Fruit fly (Drosophila melanogaster) whole organism, embryonic: ENCODE measurements around the gene Egfrap.

Source experiments
- Abd-B ChIP-seq: fragments of 200-800 bp; sonication (Bioruptor generic); optimal IDR thresholded peaks from 2 replicates; lab custom pipeline; 2018; ENCODE audit warnings: missing biosample characterization, mild to moderate bottlenecking, missing genetic modification characterization, moderate library complexity
- Ada2b ChIP-seq: fragments of 200-800 bp; sonication (Bioruptor generic); IDR thresholded peaks from 2 replicates; pipeline ENCODE4 v1.3.6; 2022; ENCODE audit warnings: missing biosample characterization, missing genetic modification characterization
- CG10321 ChIP-seq: fragments of 200-800 bp; sonication (Bioruptor generic); IDR thresholded peaks from 2 replicates; pipeline ENCODE4 v1.3.6; 2022; ENCODE audit warnings: missing biosample characterization, missing genetic modification characterization
- CG11560 ChIP-seq: fragments of 200-800 bp; sonication (Bioruptor generic); IDR thresholded peaks from 3 replicates; pipeline ENCODE4 v1.3.6; 2022; ENCODE audit warnings: missing biosample characterization, missing genetic modification characterization
- CG12659 ChIP-seq: fragments of 200-800 bp; sonication (Bioruptor generic); optimal IDR thresholded peaks from 3 replicates; lab custom pipeline; 2017; ENCODE audit warnings: mild to moderate bottlenecking, missing biosample characterization, missing genetic modification reagents, missing genetic modification characterization
- CG12744 ChIP-seq: fragments of 200-800 bp; sonication (Bioruptor generic); optimal IDR thresholded peaks from 2 replicates; lab custom pipeline; 2016; ENCODE audit warnings: missing biosample characterization, missing genetic modification characterization
- CG12942 ChIP-seq: fragments of 200-800 bp; sonication (Bioruptor generic); optimal IDR thresholded peaks from 3 replicates; lab custom pipeline; 2016; ENCODE audit warnings: missing biosample characterization, missing genetic modification characterization
- CG13123 ChIP-seq: fragments of 200-800 bp; sonication (Bioruptor generic); optimal IDR thresholded peaks from 2 replicates; lab custom pipeline; 2016; ENCODE audit warnings: missing biosample characterization, missing genetic modification characterization
- CG14965 ChIP-seq: fragments of 200-800 bp; sonication (Bioruptor generic); optimal IDR thresholded peaks from 2 replicates; lab custom pipeline; 2016; ENCODE audit warnings: missing biosample characterization, missing genetic modification characterization, borderline replicate concordance
- CG1529 ChIP-seq: fragments of 200-800 bp; sonication (Bioruptor generic); optimal IDR thresholded peaks from 3 replicates; lab custom pipeline; 2018; ENCODE audit warnings: missing biosample characterization, missing genetic modification characterization
- CG17568 ChIP-seq: fragments of 200-800 bp; sonication (Bioruptor generic); optimal IDR thresholded peaks from 2 replicates; lab custom pipeline; 2018; ENCODE audit warnings: missing biosample characterization, mild to moderate bottlenecking, missing genetic modification characterization, moderate library complexity
- CG32767 ChIP-seq: fragments of 200-800 bp; sonication (Bioruptor generic); IDR thresholded peaks from 2 replicates; pipeline ENCODE4 v1.3.6; 2022; ENCODE audit warnings: missing biosample characterization, missing genetic modification characterization
- CG4854 ChIP-seq: fragments of 200-800 bp; sonication (Bioruptor generic); optimal IDR thresholded peaks from 2 replicates; lab custom pipeline; 2016; ENCODE audit warnings: missing biosample characterization, missing genetic modification characterization, inconsistent platforms
- CG6175 ChIP-seq: fragments of 200-800 bp; sonication (Bioruptor generic); IDR thresholded peaks from 3 replicates; pipeline ENCODE4 v1.3.6; 2022; ENCODE audit warnings: missing biosample characterization, missing genetic modification characterization
- CG6791 ChIP-seq: fragments of 200-800 bp; sonication (Bioruptor generic); IDR thresholded peaks from 3 replicates; pipeline ENCODE4 v1.3.6; 2022; ENCODE audit warnings: missing biosample characterization, missing genetic modification characterization; ENCODE audit not compliant: partially characterized antibody
- CG7357 ChIP-seq: fragments of 200-800 bp; sonication (Bioruptor generic); IDR thresholded peaks from 3 replicates; pipeline ENCODE4 v1.3.6; 2022; ENCODE audit warnings: missing biosample characterization, missing genetic modification characterization
- CG8359 ChIP-seq: fragments of 200-800 bp; sonication (Bioruptor generic); optimal IDR thresholded peaks from 2 replicates; lab custom pipeline; 2017; ENCODE audit warnings: missing biosample characterization, mild to moderate bottlenecking, missing genetic modification characterization, borderline replicate concordance
- CG8765 ChIP-seq: fragments of 200-800 bp; sonication (Bioruptor generic); IDR thresholded peaks from 2 replicates; pipeline ENCODE4 v1.3.6; 2022; ENCODE audit warnings: missing biosample characterization, missing genetic modification characterization
- CG9215 ChIP-seq: fragments of 200-800 bp; sonication (Bioruptor generic); IDR thresholded peaks from 2 replicates; pipeline ENCODE4 v1.3.6; 2022; ENCODE audit warnings: missing biosample characterization, missing genetic modification characterization
- Chrac-16 ChIP-seq: fragments of 200-800 bp; sonication (Bioruptor generic); optimal IDR thresholded peaks from 3 replicates; lab custom pipeline; 2016; ENCODE audit warnings: missing biosample characterization, missing genetic modification characterization
- Dbx ChIP-seq: fragments of 200-800 bp; sonication (Bioruptor generic); IDR thresholded peaks from 3 replicates; pipeline ENCODE4 v1.3.6; 2022; ENCODE audit warnings: missing biosample characterization, missing genetic modification characterization
- Ets97D ChIP-seq: fragments of 200-800 bp; sonication (Bioruptor generic); optimal IDR thresholded peaks from 3 replicates; lab custom pipeline; 2016; ENCODE audit warnings: missing biosample characterization, missing genetic modification characterization
- Hr3 ChIP-seq: fragments of 200-800 bp; sonication (Bioruptor generic); optimal IDR thresholded peaks from 3 replicates; lab custom pipeline; 2016; ENCODE audit warnings: missing biosample characterization, missing genetic modification characterization
- Hr78 ChIP-seq, 2 experiments: fragments of 200-800 bp in 1 of 2; fragments of >200 bp in 1 of 2; sonication (Bioruptor generic) in 1 of 2; optimal IDR thresholded peaks; 2 replicates each; lab custom pipeline; 2017 to 2019; ENCODE audit warnings: missing biosample characterization in 2 of 2, missing genetic modification characterization in 2 of 2, mild to moderate bottlenecking in 1 of 2, moderate library complexity in 1 of 2
- MTF-1 ChIP-seq: fragments of 200-800 bp; sonication (Bioruptor generic); optimal IDR thresholded peaks from 2 replicates; lab custom pipeline; 2018; ENCODE audit warnings: missing biosample characterization, mild to moderate bottlenecking, missing genetic modification characterization, borderline replicate concordance
- Mes4 ChIP-seq: fragments of 200-800 bp; sonication (Bioruptor generic); optimal IDR thresholded peaks from 2 replicates; lab custom pipeline; 2016; ENCODE audit warnings: missing biosample characterization, missing genetic modification characterization
- NFAT ChIP-seq: fragments of 200-800 bp; sonication (Bioruptor generic); IDR thresholded peaks from 2 replicates; pipeline ENCODE4 v1.3.6; 2022; ENCODE audit warnings: missing biosample characterization, missing genetic modification characterization
- Oli ChIP-seq: fragments of 200-800 bp; sonication (Bioruptor generic); optimal IDR thresholded peaks from 2 replicates; lab custom pipeline; 2018; ENCODE audit warnings: missing biosample characterization, mild to moderate bottlenecking, missing genetic modification characterization, moderate library complexity
- Six4 ChIP-seq: fragments of 200-800 bp; sonication (Bioruptor generic); optimal IDR thresholded peaks from 2 replicates; lab custom pipeline; 2016; ENCODE audit warnings: missing biosample characterization, missing genetic modification characterization
- Tbp ChIP-seq: fragments of >200 bp; optimal IDR thresholded peaks from 2 replicates; lab custom pipeline; 2018; ENCODE audit warnings: missing biosample characterization, missing genetic modification characterization
- aop ChIP-seq: fragments of 200-800 bp; sonication (Bioruptor generic); IDR thresholded peaks from 2 replicates; pipeline ENCODE4 v1.3.6; 2022; ENCODE audit warnings: missing biosample characterization, missing genetic modification characterization
- ase ChIP-seq: fragments of 200-800 bp; sonication (Bioruptor generic); IDR thresholded peaks from 3 replicates; pipeline ENCODE4 v1.3.6; 2022; ENCODE audit warnings: missing biosample characterization, missing genetic modification characterization
- cg ChIP-seq: fragments of 200-800 bp; sonication (Bioruptor generic); optimal IDR thresholded peaks from 3 replicates; lab custom pipeline; 2019; ENCODE audit warnings: missing biosample characterization, mild to moderate bottlenecking, missing genetic modification characterization, moderate library complexity
- disco-r ChIP-seq: fragments of 200-800 bp; sonication (Bioruptor generic); optimal IDR thresholded peaks from 2 replicates; lab custom pipeline; 2016; ENCODE audit warnings: missing biosample characterization, missing genetic modification characterization
- dysf ChIP-seq: fragments of 200-800 bp; sonication (Bioruptor generic); IDR thresholded peaks from 3 replicates; pipeline ENCODE4 v1.3.6; 2022; ENCODE audit warnings: missing biosample characterization, missing genetic modification characterization
- ems ChIP-seq: fragments of 200-800 bp; sonication (Bioruptor generic); optimal IDR thresholded peaks from 3 replicates; lab custom pipeline; 2016; ENCODE audit warnings: missing biosample characterization, missing genetic modification characterization
- gfzf ChIP-seq: fragments of 200-800 bp; sonication (Bioruptor generic); optimal IDR thresholded peaks from 2 replicates; lab custom pipeline; 2016; ENCODE audit warnings: missing biosample characterization, mild to moderate bottlenecking, missing genetic modification characterization, moderate library complexity
- insv ChIP-seq, 2 experiments: fragments of 200-800 bp; sonication (Bioruptor generic); optimal IDR thresholded peaks; 3 replicates each; lab custom pipeline; 2016 to 2018; ENCODE audit warnings: missing biosample characterization in 2 of 2, missing genetic modification characterization in 2 of 2
- lilli ChIP-seq: fragments of 200-800 bp; sonication (Bioruptor generic); optimal IDR thresholded peaks from 3 replicates; lab custom pipeline; 2016; ENCODE audit warnings: missing biosample characterization, missing genetic modification characterization
- nerfin-1 ChIP-seq: fragments of 200-800 bp; sonication (Bioruptor generic); optimal IDR thresholded peaks from 3 replicates; lab custom pipeline; 2019; ENCODE audit warnings: missing biosample characterization, mild to moderate bottlenecking, missing genetic modification characterization, moderate library complexity
- nerfin-2 ChIP-seq: fragments of 200-800 bp; sonication (Bioruptor generic); IDR thresholded peaks from 2 replicates; pipeline ENCODE4 v1.3.6; 2022; ENCODE audit warnings: missing biosample characterization, missing genetic modification characterization; ENCODE audit not compliant: partially characterized antibody
- nmo ChIP-seq: fragments of 200-800 bp; sonication (Bioruptor generic); optimal IDR thresholded peaks from 2 replicates; lab custom pipeline; 2018; ENCODE audit warnings: missing biosample characterization, mild to moderate bottlenecking, missing genetic modification characterization, moderate library complexity
- nom ChIP-seq: fragments of 200-800 bp; sonication (Bioruptor generic); optimal IDR thresholded peaks from 2 replicates; lab custom pipeline; 2017; ENCODE audit warnings: missing biosample characterization, missing genetic modification characterization, mild to moderate bottlenecking, moderate library complexity, missing genetic modification reagents
- pzg ChIP-seq: fragments of 200-800 bp; sonication (Bioruptor generic); optimal IDR thresholded peaks from 3 replicates; lab custom pipeline; 2018; ENCODE audit warnings: missing biosample characterization, mild to moderate bottlenecking, missing genetic modification characterization, moderate library complexity
- sens ChIP-seq: fragments of 200-800 bp; sonication (Bioruptor generic); peaks from one replicate; lab custom pipeline; 2016; ENCODE audit warnings: missing biosample characterization, missing genetic modification characterization
- tll ChIP-seq, 2 experiments: fragments of 200-800 bp in 1 of 2; fragments of >200 bp in 1 of 2; sonication (Bioruptor generic) in 1 of 2; optimal IDR thresholded peaks; 2 replicates each; lab custom pipeline; 2017 to 2019; ENCODE audit warnings: missing biosample characterization in 2 of 2, missing genetic modification characterization in 2 of 2, mild to moderate bottlenecking in 1 of 2, moderate library complexity in 1 of 2
- ttk ChIP-seq: fragments of 200-800 bp; sonication (Bioruptor generic); IDR thresholded peaks from 2 replicates; pipeline ENCODE4 v2.1.2; 2022; ENCODE audit warnings: missing biosample characterization, missing genetic modification characterization
- tx ChIP-seq: fragments of 200-800 bp; sonication (Bioruptor generic); optimal IDR thresholded peaks from 2 replicates; lab custom pipeline; 2016; ENCODE audit warnings: missing biosample characterization, missing genetic modification characterization
- zen2 ChIP-seq: fragments of 200-800 bp; sonication (Bioruptor generic); IDR thresholded peaks from 3 replicates; pipeline ENCODE4 v1.3.6; 2022; ENCODE audit warnings: missing biosample characterization, missing genetic modification characterization; ENCODE audit not compliant: partially characterized antibody
- zfh1 ChIP-seq: fragments of 200-800 bp; sonication (Bioruptor generic); IDR thresholded peaks from 3 replicates; pipeline ENCODE4 v1.3.6; 2022; ENCODE audit warnings: missing biosample characterization, missing genetic modification characterization
- zfh2 ChIP-seq: fragments of 200-800 bp; sonication (Bioruptor generic); optimal IDR thresholded peaks from 2 replicates; lab custom pipeline; 2016; ENCODE audit warnings: missing biosample characterization, missing genetic modification characterization

Gene Egfrap

dm6 chr3L:5922005-5922685, 28.3 kb downstream of the Egfrap start, which contains the start of gene CG32407 (continued):
- TF ChIP-seq CG12659 (GFP tag; lab: Kevin White, UChicago), result no peak
- TF ChIP-seq Six4 (GFP tag; lab: Kevin White, UChicago), result no peak
- no peak for TF ChIP-seq CG17568 (GFP tag; lab: Kevin White, UChicago)
- no peak for TF ChIP-seq CG10321 (GFP tag; lab: Robert Waterston, UW)
- peak; percentile 5 for TF ChIP-seq nerfin-1
- TF ChIP-seq CG12942 (GFP tag; lab: Kevin White, UChicago), result no peak
- TF ChIP-seq CG7357 (GFP tag; lab: Robert Waterston, UW), result no peak
- no peak for TF ChIP-seq Chrac-16 (GFP tag; lab: Kevin White, UChicago)
- TF ChIP-seq sens (GFP tag; lab: Kevin White, UChicago), result no peak
- no peak for TF ChIP-seq CG32767 (GFP tag; lab: Robert Waterston, UW)
- no peak for TF ChIP-seq nmo (GFP tag; lab: Kevin White, UChicago)
- no peak for TF ChIP-seq cg (GFP tag; lab: Kevin White, UChicago)
- no peak for TF ChIP-seq ems (GFP tag; lab: Kevin White, UChicago)
- TF ChIP-seq Hr3 (GFP tag; lab: Kevin White, UChicago), result no peak
- no peak for TF ChIP-seq zfh1
- TF ChIP-seq Oli (tag; lab: Kevin White, UChicago), result no peak
- TF ChIP-seq CG13123, result no peak
- TF ChIP-seq aop (GFP tag; lab: Robert Waterston, UW), result no peak
- TF ChIP-seq CG6791 (GFP tag; lab: Robert Waterston, UW), result no peak
- no peak for TF ChIP-seq tll (GFP tag; optimal IDR thresholded peaks at IDR 0.05; lab: Kevin White, UChicago)
- no peak for TF ChIP-seq Ets97D (GFP tag; lab: Kevin White, UChicago)
- no peak for TF ChIP-seq tx
- no peak for TF ChIP-seq ttk
- TF ChIP-seq CG9215, result no peak
- TF ChIP-seq nerfin-2 (GFP tag; lab: Robert Waterston, UW), result no peak
- TF ChIP-seq Hr78 (GFP tag; optimal IDR thresholded peaks at IDR 0.05; lab: Kevin White, UChicago), result peak in 1 of 2 experiments; percentile 4
- TF ChIP-seq Mes4 (GFP tag; lab: Kevin White, UChicago), result no peak
- TF ChIP-seq dysf, result no peak
- no peak for TF ChIP-seq CG14965
- TF ChIP-seq nom (GFP tag; lab: Kevin White, UChicago), result no peak
- TF ChIP-seq Tbp (GFP tag; lab: Kevin White, UChicago), result no peak
- TF ChIP-seq CG11560 (tag; lab: Robert Waterston, UW), result no peak
- TF ChIP-seq MTF-1, result no peak
- no peak for TF ChIP-seq zfh2 (GFP tag; lab: Kevin White, UChicago)
- TF ChIP-seq CG6175 (GFP tag; lab: Robert Waterston, UW), result no peak
- TF ChIP-seq zen2 (GFP tag; lab: Robert Waterston, UW), result no peak
- TF ChIP-seq Ada2b, result no peak
- TF ChIP-seq NFAT (GFP tag; lab: Robert Waterston, UW), result no peak
- no peak for TF ChIP-seq CG4854 (GFP tag; lab: Kevin White, UChicago)
- no peak for TF ChIP-seq pzg
- TF ChIP-seq Dbx (GFP tag; lab: Robert Waterston, UW), result no peak
- no peak for TF ChIP-seq lilli (GFP tag; lab: Kevin White, UChicago)
- no peak for TF ChIP-seq ase
- no peak for TF ChIP-seq CG8765
- no peak for TF ChIP-seq CG12744 (GFP tag; lab: Kevin White, UChicago)
- no peak for TF ChIP-seq Abd-B
- TF ChIP-seq insv (GFP tag; optimal IDR thresholded peaks at IDR 0.05; lab: Kevin White, UChicago), result no peak
- no peak for TF ChIP-seq CG1529 (GFP tag; lab: Kevin White, UChicago)
- no peak for TF ChIP-seq CG8359 (GFP tag; lab: Kevin White, UChicago)
- TF ChIP-seq gfzf (GFP tag; lab: Kevin White, UChicago), result no peak
- TF ChIP-seq disco-r (GFP tag; lab: Kevin White, UChicago), result no peak
